Worm (Caenorhabditis elegans): Measurements from ENCODE around the gene K02D3.2.

Gene K02D3.2

DNA sequence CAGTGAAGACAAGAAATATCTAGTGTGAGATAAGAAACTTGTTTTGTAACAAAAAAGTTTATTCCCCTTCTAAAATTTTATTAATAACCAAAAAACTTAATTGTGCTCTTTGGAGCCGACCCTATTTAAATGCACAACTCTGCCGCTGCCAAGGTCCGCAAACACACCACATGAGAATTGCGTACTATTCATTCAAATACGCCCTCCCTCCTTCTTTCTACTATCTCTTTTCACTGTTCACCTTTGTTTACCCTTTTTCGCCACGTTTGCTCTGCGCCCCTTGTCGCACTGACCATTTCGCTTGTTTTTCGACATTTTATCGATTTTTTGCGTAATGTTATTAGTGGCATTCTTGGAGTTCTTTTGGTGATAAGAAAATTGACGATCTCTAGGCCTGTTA lies 42.2 kb downstream of the K02D3.2 start (continued):
- TF ChIP-seq tag-97 (GFP tag; IDR thresholded peaks at IDR 0.05) (no peak), vab-7 (GFP tag; IDR thresholded peaks at IDR 0.05) (no peak), ceh-82 (tag; optimal IDR thresholded peaks at IDR 0.05) (no peak), T20F7.1 (GFP tag; optimal IDR thresholded peaks at IDR 0.05) (no peak), zip-11 (GFP tag; IDR thresholded peaks at IDR 0.05) (no peak), zfp-3 (GFP tag; conservative IDR thresholded peaks at IDR 0.05) (no peak), lin-29 (GFP tag; IDR thresholded peaks at IDR 0.05) (no peak), nhr-25 (tag; optimal IDR thresholded peaks at IDR 0.05; ENCODE audit: borderline replicate concordance, insufficient read depth) (no peak), nhr-77 (tag; optimal IDR thresholded peaks at IDR 0.05) (no peak), egl-27 (tag; optimal IDR thresholded peaks at IDR 0.05) (no peak), lin-15B (tag; optimal IDR thresholded peaks at IDR 0.05) (no peak), lir-3 (tag; optimal IDR thresholded peaks at IDR 0.05) (no peak), T26A8.4 (GFP tag; IDR thresholded peaks at IDR 0.05) (no peak), hmg-1.1 (GFP tag; IDR thresholded peaks at IDR 0.05) (no peak), ceh-28 (tag; optimal IDR thresholded peaks at IDR 0.05) (no peak), daf-12 (tag; optimal IDR thresholded peaks at IDR 0.05) (no peak), jun-1 (tag; optimal IDR thresholded peaks at IDR 0.05) (no peak), madf-9 (GFP tag; conservative IDR thresholded peaks at IDR 0.05) (no peak), madf-5 (GFP tag; IDR thresholded peaks at IDR 0.05) (no peak), gei-8 (GFP tag; optimal IDR thresholded peaks at IDR 0.05) (no peak), saeg-2 (GFP tag; IDR thresholded peaks at IDR 0.05) (no peak), nhr-41 (GFP tag; IDR thresholded peaks at IDR 0.05) (no peak), ZK546.5 (tag; optimal IDR thresholded peaks at IDR 0.05) (no peak), skn-1 (tag; optimal IDR thresholded peaks at IDR 0.05) (no peak), mdl-1 (tag; optimal IDR thresholded peaks at IDR 0.05) (no peak), lim-7 (GFP tag; IDR thresholded peaks at IDR 0.05) (no peak), php-3 (GFP tag; IDR thresholded peaks at IDR 0.05) (no peak), set-16 (GFP tag; IDR thresholded peaks at IDR 0.05) (no peak), ZK337.2 (GFP tag; IDR thresholded peaks at IDR 0.05) (no peak), pha-4 (GFP tag; IDR thresholded peaks at IDR 0.05) (peak; percentile 53; the same call in 1 of the 2 replicates), pha-4 (tag; optimal IDR thresholded peaks at IDR 0.05) (peak; percentile 65), ceh-62 (tag; optimal IDR thresholded peaks at IDR 0.05) (no peak), Y105C5A.15 (GFP tag; IDR thresholded peaks at IDR 0.05) (no peak), ztf-7 (tag; optimal IDR thresholded peaks at IDR 0.05) (no peak), rbr-2 (tag; optimal IDR thresholded peaks at IDR 0.05) (no peak), lsy-2 (tag; optimal IDR thresholded peaks at IDR 0.05) (peak in 1 of 2 experiments; percentile 44), aly-2 (tag; optimal IDR thresholded peaks at IDR 0.05) (no peak), Y5F2A.4 (GFP tag; optimal IDR thresholded peaks at IDR 0.05) (no peak), nhr-76 (tag; optimal IDR thresholded peaks at IDR 0.05) (no peak), dmd-9 (GFP tag; IDR thresholded peaks at IDR 0.05) (no peak), mep-1 (tag; optimal IDR thresholded peaks at IDR 0.05) (peak; percentile 62), cey-2 (tag; optimal IDR thresholded peaks at IDR 0.05; ENCODE audit: borderline replicate concordance, insufficient read depth) (no peak), lin-39 (tag; optimal IDR thresholded peaks at IDR 0.05) (no peak), F44E2.7 (GFP tag; IDR thresholded peaks at IDR 0.05) (no peak), D1046.2 (GFP tag; IDR thresholded peaks at IDR 0.05) (no peak), nhr-10 (tag; optimal IDR thresholded peaks at IDR 0.05) (no peak), daf-16 (GFP tag; optimal IDR thresholded peaks at IDR 0.05) (no peak), daf-16 (tag; optimal IDR thresholded peaks at IDR 0.05) (peak; percentile 96), F49E8.2 (tag; optimal IDR thresholded peaks at IDR 0.05; ENCODE audit: borderline replicate concordance) (no peak), arid-1 (GFP tag; conservative IDR thresholded peaks at IDR 0.05) (no peak), unc-130 (GFP tag; optimal IDR thresholded peaks at IDR 0.05) (no peak), attf-4 (tag; optimal IDR thresholded peaks at IDR 0.05) (no peak), spr-1 (tag; optimal IDR thresholded peaks at IDR 0.05) (no peak)

Measured in whole organism, L4 larva.